Worm (Caenorhabditis elegans) whole organism, L2 larva: ENCODE data around the gene pdi-2.

ENCODE experiments used
- C34F6.9 ChIP-seq: fragments of 150-350 bp; optimal IDR thresholded peaks from 2 replicates; lab custom pipeline; 2014; ENCODE audit warnings: missing biosample characterization, missing genetic modification characterization
- F13H6.1 ChIP-seq: sonication (generic microtip); optimal IDR thresholded peaks from 2 replicates; lab custom pipeline; 2016; ENCODE audit warnings: missing genetic modification characterization, missing compliant biosample characterization
- R02D3.7 ChIP-seq: fragments of 150-350 bp; optimal IDR thresholded peaks from 2 replicates; lab custom pipeline; 2014; ENCODE audit warnings: missing biosample characterization, missing genetic modification characterization
- alr-1 ChIP-seq: fragments of 150-350 bp; optimal IDR thresholded peaks from 2 replicates; lab custom pipeline; 2014; ENCODE audit warnings: missing biosample characterization, missing genetic modification characterization
- aly-2 ChIP-seq: fragments of 150-350 bp; optimal IDR thresholded peaks from 2 replicates; lab custom pipeline; 2014; ENCODE audit warnings: missing biosample characterization, missing genetic modification characterization
- ama-1 ChIP-seq: fragments of 150-350 bp; optimal IDR thresholded peaks from 2 replicates; lab custom pipeline; 2018; ENCODE audit warnings: inconsistent platforms
- ceh-16 ChIP-seq: fragments of 150-350 bp; optimal IDR thresholded peaks from 2 replicates; lab custom pipeline; 2014; ENCODE audit warnings: missing biosample characterization, missing genetic modification characterization
- ceh-82 ChIP-seq: fragments of 150-350 bp; optimal IDR thresholded peaks from 2 replicates; lab custom pipeline; 2014; ENCODE audit warnings: missing biosample characterization, missing genetic modification characterization
- crh-2 ChIP-seq: sonication (generic microtip); optimal IDR thresholded peaks from 2 replicates; lab custom pipeline; 2017; ENCODE audit warnings: missing biosample characterization, missing genetic modification characterization
- egl-27 ChIP-seq: sonication (generic microtip); optimal IDR thresholded peaks from 3 replicates; lab custom pipeline; 2017; ENCODE audit warnings: missing biosample characterization, missing genetic modification reagents, missing genetic modification characterization
- elt-1 ChIP-seq: fragments of 150-350 bp; optimal IDR thresholded peaks from 2 replicates; lab custom pipeline; 2014; ENCODE audit warnings: missing biosample characterization, missing genetic modification characterization
- elt-3 ChIP-seq: sonication (generic microtip); optimal IDR thresholded peaks from 2 replicates; lab custom pipeline; 2017; ENCODE audit warnings: missing biosample characterization, missing genetic modification characterization
- fos-1 ChIP-seq: fragments of 150-350 bp; optimal IDR thresholded peaks from 2 replicates; lab custom pipeline; 2014; ENCODE audit warnings: missing biosample characterization, missing genetic modification characterization
- gmeb-1 ChIP-seq: fragments of 150-350 bp; optimal IDR thresholded peaks from 2 replicates; lab custom pipeline; 2014; ENCODE audit warnings: missing biosample characterization, missing genetic modification characterization
- lin-11 ChIP-seq: fragments of 150-350 bp; sonication (generic microtip); optimal IDR thresholded peaks from 2 replicates; lab custom pipeline; 2014; ENCODE audit warnings: missing biosample characterization, missing genetic modification characterization, inconsistent platforms, mixed read lengths
- lin-13 ChIP-seq: fragments of 150-350 bp; optimal IDR thresholded peaks from 2 replicates; lab custom pipeline; 2014; ENCODE audit warnings: missing biosample characterization, missing genetic modification reagents, missing genetic modification characterization
- lin-39 ChIP-seq: fragments of 150-350 bp; optimal IDR thresholded peaks from 2 replicates; lab custom pipeline; 2014; ENCODE audit warnings: missing biosample characterization, missing genetic modification reagents, missing genetic modification characterization
- lsy-2 ChIP-seq, 2 experiments: fragments of 150-350 bp in 1 of 2; sonication (generic microtip) in 1 of 2; optimal IDR thresholded peaks; 2 replicates each; lab custom pipeline; 2014 to 2017; ENCODE audit warnings: missing biosample characterization in 2 of 2, missing genetic modification characterization in 2 of 2
- mab-5 ChIP-seq: fragments of 150-350 bp; optimal IDR thresholded peaks from 2 replicates; lab custom pipeline; 2014; ENCODE audit warnings: missing biosample characterization, missing genetic modification characterization
- mdl-1 ChIP-seq, 2 experiments: fragments of 150-350 bp in 1 of 2; sonication (generic microtip) in 1 of 2; optimal IDR thresholded peaks; 2 replicates each; lab custom pipeline; 2017; ENCODE audit warnings: missing biosample characterization in 2 of 2, missing genetic modification characterization in 2 of 2
- nhr-10 ChIP-seq: sonication (generic microtip); optimal IDR thresholded peaks from 2 replicates; lab custom pipeline; 2017; ENCODE audit warnings: missing biosample characterization, missing genetic modification characterization
- nhr-11 ChIP-seq: fragments of 150-350 bp; optimal IDR thresholded peaks from 2 replicates; lab custom pipeline; 2014; ENCODE audit warnings: missing biosample characterization, missing genetic modification characterization
- nhr-12 ChIP-seq: fragments of 150-350 bp; optimal IDR thresholded peaks from 2 replicates; lab custom pipeline; 2014; ENCODE audit warnings: missing biosample characterization, missing genetic modification characterization
- nhr-129 ChIP-seq: fragments of 150-350 bp; optimal IDR thresholded peaks from 2 replicates; lab custom pipeline; 2014; ENCODE audit warnings: missing biosample characterization, missing genetic modification characterization
- nhr-23 ChIP-seq: fragments of 150-350 bp; optimal IDR thresholded peaks from 2 replicates; lab custom pipeline; 2014; ENCODE audit warnings: missing biosample characterization, missing genetic modification reagents, missing genetic modification characterization
- peb-1 ChIP-seq: fragments of 150-350 bp; optimal IDR thresholded peaks from 2 replicates; lab custom pipeline; 2014; ENCODE audit warnings: missing biosample characterization, missing genetic modification characterization
- sem-4 ChIP-seq: fragments of 150-350 bp; optimal IDR thresholded peaks from 2 replicates; lab custom pipeline; 2014; ENCODE audit warnings: missing biosample characterization, missing genetic modification reagents, missing genetic modification characterization
- sma-3 ChIP-seq: sonication (generic microtip); optimal IDR thresholded peaks from 2 replicates; lab custom pipeline; 2016; ENCODE audit warnings: missing genetic modification reagents, missing genetic modification characterization, missing compliant biosample characterization
- sma-9 ChIP-seq, 2 experiments: fragments of 150-350 bp in 1 of 2; sonication (generic microtip) in 1 of 2; optimal IDR thresholded peaks; 2 replicates each; lab custom pipeline; 2014 to 2016; ENCODE audit warnings: missing genetic modification characterization in 2 of 2, mild to moderate bottlenecking in 1 of 2, missing biosample characterization in 1 of 2, missing compliant biosample characterization in 1 of 2, missing genetic modification reagents in 1 of 2, moderate library complexity in 1 of 2
- unc-39 ChIP-seq: fragments of 150-350 bp; optimal IDR thresholded peaks from 2 replicates; lab custom pipeline; 2014; ENCODE audit warnings: missing biosample characterization, missing genetic modification characterization
- unc-55 ChIP-seq: fragments of 150-350 bp; sonication (generic microtip); optimal IDR thresholded peaks from 3 replicates; lab custom pipeline; 2014; ENCODE audit warnings: missing biosample characterization, missing genetic modification reagents, missing genetic modification characterization
- ztf-1 ChIP-seq: fragments of 200-800 bp; sonication (Bioruptor generic); conservative IDR thresholded peaks from 2 replicates; pipeline ENCODE4 v1.3.6; 2022; ENCODE audit warnings: missing genetic modification characterization, missing compliant biosample characterization
- ztf-11 ChIP-seq: sonication (generic microtip); optimal IDR thresholded peaks from 2 replicates; lab custom pipeline; 2017; ENCODE audit warnings: missing biosample characterization, missing genetic modification characterization
- ztf-4 ChIP-seq: fragments of 150-350 bp; optimal IDR thresholded peaks from 2 replicates; lab custom pipeline; 2014; ENCODE audit warnings: missing biosample characterization, missing genetic modification characterization

Gene pdi-2

ce11 chrX:4564717-4565316, 40.9 kb downstream of the pdi-2 start, which contains the start of gene amt-4:
Gene amt-4, plus strand, starts transcription at chrX:4565302.
- no peak for TF ChIP-seq unc-55 (GFP tag; lab: Kevin White, UChicago)
- peak; percentile 50 for TF ChIP-seq F13H6.1 (tag; lab: Kevin White, UChicago)
- TF ChIP-seq sma-3 (GFP tag; lab: Kevin White, UChicago): no peak
- TF ChIP-seq egl-27 (tag; lab: Kevin White, UChicago): no peak
- no peak for TF ChIP-seq C34F6.9 (tag; lab: Kevin White, UChicago)
- TF ChIP-seq nhr-10: no peak
- TF ChIP-seq lin-39 (tag; lab: Kevin White, UChicago): no peak
- no peak for TF ChIP-seq ama-1 (lab: Kevin White, UChicago)
- TF ChIP-seq mdl-1 (tag; optimal IDR thresholded peaks at IDR 0.05; lab: Kevin White, UChicago): peak in 1 of 2 experiments; percentile 56
- TF ChIP-seq fos-1 (tag; lab: Kevin White, UChicago): peak; percentile 80
- TF ChIP-seq nhr-23 (tag; lab: Kevin White, UChicago): no peak
- no peak for TF ChIP-seq lin-11 (tag; lab: Kevin White, UChicago)
- no peak for TF ChIP-seq aly-2
- TF ChIP-seq nhr-11 (tag; lab: Kevin White, UChicago): no peak
- TF ChIP-seq lsy-2 (tag; optimal IDR thresholded peaks at IDR 0.05; lab: Kevin White, UChicago): no peak
- TF ChIP-seq peb-1 (tag; lab: Kevin White, UChicago): no peak
- peak; percentile 45 for TF ChIP-seq crh-2 (tag; lab: Kevin White, UChicago)
- no peak for TF ChIP-seq elt-3 (tag; lab: Kevin White, UChicago)
- no peak for TF ChIP-seq elt-1 (tag; lab: Kevin White, UChicago)
- no peak for TF ChIP-seq R02D3.7 (tag; lab: Kevin White, UChicago)
- peak; percentile 42 for TF ChIP-seq gmeb-1
- no peak for TF ChIP-seq ztf-11 (tag; lab: Kevin White, UChicago)
- peak; percentile 79 for TF ChIP-seq nhr-129 (tag; lab: Kevin White, UChicago)
- TF ChIP-seq ceh-16 (tag; lab: Kevin White, UChicago): no peak
- no peak for TF ChIP-seq lin-13
- TF ChIP-seq sma-9 (GFP tag; optimal IDR thresholded peaks at IDR 0.05; lab: Kevin White, UChicago): peak; percentile 82
- no peak for TF ChIP-seq sma-9 (tag; optimal IDR thresholded peaks at IDR 0.05; lab: Kevin White, UChicago)
- TF ChIP-seq, all 48 proteins: peak for 7

- TF ChIP-seq fos-1 (tag; lab: Kevin White, UChicago): peak; percentile 29
- TF ChIP-seq ztf-4: no peak
- peak; percentile 23 for TF ChIP-seq sma-9 (GFP tag; optimal IDR thresholded peaks at IDR 0.05; lab: Kevin White, UChicago)
- no peak for TF ChIP-seq sma-9 (tag; optimal IDR thresholded peaks at IDR 0.05; lab: Kevin White, UChicago)
Measured at ce11 chrX:4567110-4567509, 43.2 kb downstream of the pdi-2 start.

ce11 chrX:4569276-4569675, 45.3 kb downstream of the pdi-2 start:
- TF ChIP-seq alr-1 (tag; lab: Kevin White, UChicago) (no peak), nhr-12 (tag; lab: Kevin White, UChicago) (no peak), sma-9 (GFP tag; optimal IDR thresholded peaks at IDR 0.05; lab: Kevin White, UChicago) (peak; percentile 48), sma-9 (tag; optimal IDR thresholded peaks at IDR 0.05; lab: Kevin White, UChicago) (no peak)

ce11 chrX:4571137-4571536, 47.2 kb downstream of the pdi-2 start, which contains the start of gene amt-1:
Gene amt-1, plus strand, starts transcription at chrX:4571437.
- TF ChIP-seq ztf-1 (no peak), sma-9 (GFP tag; optimal IDR thresholded peaks at IDR 0.05; lab: Kevin White, UChicago) (no peak), sma-9 (tag; optimal IDR thresholded peaks at IDR 0.05; lab: Kevin White, UChicago) (no peak), ceh-82 (tag; lab: Kevin White, UChicago) (no peak), nhr-12 (tag; lab: Kevin White, UChicago) (no peak), ama-1 (lab: Kevin White, UChicago) (no peak), nhr-11 (tag; lab: Kevin White, UChicago) (no peak), mab-5 (tag; lab: Kevin White, UChicago) (no peak), nhr-129 (tag; lab: Kevin White, UChicago) (no peak), unc-39 (tag; lab: Kevin White, UChicago) (no peak), sem-4 (no peak)
